Fruit fly (Drosophila melanogaster): ENCODE data around the gene CG10654.

CG10654 gene

dm6 chr3L:12490418-12491035 lies 17.1 kb downstream of the CG10654 start, which contains the start of gene CG10660 (continued):
- TF ChIP-seq phol (tag; optimal IDR thresholded peaks at IDR 0.05) (peak; percentile 86), CG9727 (GFP tag; optimal IDR thresholded peaks at IDR 0.05) (peak; percentile 84), CG9215 (GFP tag; IDR thresholded peaks at IDR 0.05) (peak; percentile 46; the same call in 1 of the 2 replicates), Chrac-16 (GFP tag; optimal IDR thresholded peaks at IDR 0.05) (peak; percentile 74), CG10147 (GFP tag; optimal IDR thresholded peaks at IDR 0.05) (peak; percentile 75), Med (GFP tag) (peak; percentile 95), inv (GFP tag; IDR thresholded peaks at IDR 0.05; ENCODE audit: partially characterized antibody) (no peak), CG7745 (tag; optimal IDR thresholded peaks at IDR 0.05) (peak; percentile 12), Dll (GFP tag; IDR thresholded peaks at IDR 0.05; ENCODE audit: partially characterized antibody) (no peak), C15 (GFP tag; IDR thresholded peaks at IDR 0.05) (no peak), btn (GFP tag; optimal IDR thresholded peaks at IDR 0.05) (peak; percentile 64), pzg (GFP tag; optimal IDR thresholded peaks at IDR 0.05) (no peak), HHEX (GFP tag; optimal IDR thresholded peaks at IDR 0.05) (peak; percentile 82), tll (GFP tag; optimal IDR thresholded peaks at IDR 0.05) (no peak), CG4820 (GFP tag; optimal IDR thresholded peaks at IDR 0.05) (peak; percentile 87), Ets97D (GFP tag; optimal IDR thresholded peaks at IDR 0.05) (peak; percentile 39), CG12155 (GFP tag; optimal IDR thresholded peaks at IDR 0.05) (peak; percentile 79), Dfd (GFP tag; optimal IDR thresholded peaks at IDR 0.05) (no peak), ash1 (GFP tag; optimal IDR thresholded peaks at IDR 0.05) (peak; percentile 19), CG2120 (GFP tag; optimal IDR thresholded peaks at IDR 0.05) (peak; percentile 85), Atf3 (GFP tag; optimal IDR thresholded peaks at IDR 0.05) (peak; percentile 53), Sox100B (GFP tag; optimal IDR thresholded peaks at IDR 0.05) (peak; percentile 84), CG16779 (GFP tag; IDR thresholded peaks at IDR 0.05) (0 out of 2 replicates have a peak, but pooled peaks have one; percentile 55), CG15601 (tag; optimal IDR thresholded peaks at IDR 0.05) (peak; percentile 87), crc (GFP tag; optimal IDR thresholded peaks at IDR 0.05) (peak; percentile 21), CG2116 (GFP tag; optimal IDR thresholded peaks at IDR 0.05) (peak; percentile 54), dm (GFP tag; optimal IDR thresholded peaks at IDR 0.05) (peak; percentile 56), CG6175 (GFP tag; IDR thresholded peaks at IDR 0.05) (0 out of 3 replicates have a peak, but pooled peaks have one; percentile 14), CG14441 (GFP tag; IDR thresholded peaks at IDR 0.05) (peak; percentile 82), Camta (GFP tag; optimal IDR thresholded peaks at IDR 0.05) (peak; percentile 49), CG18599 (GFP tag; optimal IDR thresholded peaks at IDR 0.05) (peak; percentile 88), Mrtf (GFP tag; IDR thresholded peaks at IDR 0.05) (peak; percentile 86), Hey (tag; optimal IDR thresholded peaks at IDR 0.05) (peak; percentile 20), CG7372 (GFP tag; IDR thresholded peaks at IDR 0.05) (peak; percentile 64), HLH4C (GFP tag; IDR thresholded peaks at IDR 0.05; ENCODE audit: partially characterized antibody) (no peak), Ada2b (GFP tag; IDR thresholded peaks at IDR 0.05) (peak; percentile 88), CG10321 (GFP tag; IDR thresholded peaks at IDR 0.05) (peak; percentile 69; the same call in 1 of the 2 replicates), E2f2 (GFP tag; IDR thresholded peaks at IDR 0.05) (peak; percentile 71), CG30403 (GFP tag; optimal IDR thresholded peaks at IDR 0.05) (peak; percentile 88), grn (GFP tag; optimal IDR thresholded peaks at IDR 0.05) (no peak), CG7786 (GFP tag; optimal IDR thresholded peaks at IDR 0.05) (peak; percentile 40), Deaf1 (tag; optimal IDR thresholded peaks at IDR 0.05) (peak; percentile 80), Dek (tag; optimal IDR thresholded peaks at IDR 0.05) (peak; percentile 86), CG1529 (GFP tag; optimal IDR thresholded peaks at IDR 0.05) (peak; percentile 83), nerfin-2 (GFP tag; IDR thresholded peaks at IDR 0.05; ENCODE audit: partially characterized antibody) (no peak), zen (tag; optimal IDR thresholded peaks at IDR 0.05) (peak; percentile 67), cas (GFP tag; IDR thresholded peaks at IDR 0.05) (peak; percentile 51; the same call in 1 of the 2 replicates), abd-A (tag; optimal IDR thresholded peaks at IDR 0.05) (no peak), ac (GFP tag; optimal IDR thresholded peaks at IDR 0.05) (peak; percentile 34)
